Worm (Caenorhabditis elegans) whole organism, L1 larva: ENCODE results near the gene E02H9.6.
A peak's percentile ranks its signal among the peaks of the same experiment; 100 is the strongest.

ENCODE experiments used
- C04F5.9 ChIP-seq: sonication (generic microtip); optimal IDR thresholded peaks from 2 replicates; lab custom pipeline; 2016; ENCODE audit warnings: missing genetic modification characterization, missing compliant biosample characterization
- C16A3.4 ChIP-seq: fragments of 150-350 bp; optimal IDR thresholded peaks from 2 replicates; lab custom pipeline; 2014; ENCODE audit warnings: missing biosample characterization, missing genetic modification characterization
- C34B4.2 ChIP-seq: sonication (generic microtip); optimal IDR thresholded peaks from 2 replicates; lab custom pipeline; 2017; ENCODE audit warnings: mild to moderate bottlenecking, missing genetic modification characterization, missing compliant biosample characterization
- alr-1 ChIP-seq: fragments of 200-800 bp; sonication (Bioruptor generic); optimal IDR thresholded peaks from 2 replicates; lab custom pipeline; 2018; ENCODE audit warnings: borderline replicate concordance, mild to moderate bottlenecking, missing genetic modification characterization, missing compliant biosample characterization
- blmp-1 ChIP-seq: fragments of 150-350 bp; optimal IDR thresholded peaks from 2 replicates; lab custom pipeline; 2014; ENCODE audit warnings: missing biosample characterization, missing genetic modification characterization
- ceh-8 ChIP-seq: fragments of 200-800 bp; sonication (Bioruptor generic); optimal IDR thresholded peaks from 2 replicates; lab custom pipeline; 2018; ENCODE audit warnings: mild to moderate bottlenecking, missing genetic modification characterization, moderate library complexity, missing compliant biosample characterization
- ceh-88 ChIP-seq: fragments of 200-800 bp; sonication (Bioruptor generic); IDR thresholded peaks from 2 replicates; pipeline ENCODE4 v1.3.6; 2022; ENCODE audit warnings: missing genetic modification characterization, missing compliant biosample characterization
- ceh-90 ChIP-seq: sonication (generic microtip); optimal IDR thresholded peaks from 2 replicates; lab custom pipeline; 2016; ENCODE audit warnings: missing genetic modification characterization, missing compliant biosample characterization
- ces-1 ChIP-seq: fragments of 150-350 bp; optimal IDR thresholded peaks from 2 replicates; lab custom pipeline; 2014; ENCODE audit warnings: missing biosample characterization, missing genetic modification reagents, missing genetic modification characterization
- dpl-1 ChIP-seq, 3 experiments: fragments of 150-350 bp in 2 of 3; sonication (generic microtip) in 1 of 3; optimal IDR thresholded peaks; 2 replicates each; lab custom pipeline; 2014 to 2017; ENCODE audit warnings: missing biosample characterization in 3 of 3, missing genetic modification characterization in 3 of 3, missing genetic modification reagents in 3 of 3
- dsc-1 ChIP-seq: sonication (generic microtip); optimal IDR thresholded peaks from 2 replicates; lab custom pipeline; 2016; ENCODE audit warnings: mild to moderate bottlenecking, missing genetic modification characterization, missing compliant biosample characterization
- efl-1 ChIP-seq, 4 experiments: fragments of 150-350 bp; optimal IDR thresholded peaks in 3 of 4; peaks in 1 of 4; 1 replicate in 1 of 4; 2 replicates in 3 of 4; lab custom pipeline; 2014; ENCODE audit warnings: missing biosample characterization in 2 of 4, missing genetic modification characterization in 2 of 4, missing genetic modification reagents in 2 of 4
- efl-3 ChIP-seq: fragments of 200-800 bp; sonication (Bioruptor generic); optimal IDR thresholded peaks from 2 replicates; lab custom pipeline; 2018; ENCODE audit warnings: mild to moderate bottlenecking, missing genetic modification characterization, missing compliant biosample characterization
- egl-13 ChIP-seq: sonication (generic microtip); optimal IDR thresholded peaks from 2 replicates; lab custom pipeline; 2016; ENCODE audit warnings: missing genotype, missing genetic modification reagents, missing genetic modification characterization, missing compliant biosample characterization
- egl-27 ChIP-seq, 2 experiments: fragments of 150-350 bp in 1 of 2; sonication (generic microtip); optimal IDR thresholded peaks; 3 replicates each; lab custom pipeline; 2017 to 2018; ENCODE audit warnings: missing biosample characterization in 2 of 2, missing genetic modification characterization in 2 of 2, missing genetic modification reagents in 2 of 2
- elt-2 ChIP-seq: sonication (generic microtip); optimal IDR thresholded peaks from 2 replicates; lab custom pipeline; 2016; ENCODE audit warnings: missing genetic modification characterization, mild to moderate bottlenecking, inconsistent platforms, missing compliant biosample characterization, missing genetic modification reagents
- ets-5 ChIP-seq: fragments of 200-800 bp; sonication (Bioruptor generic); IDR thresholded peaks from 2 replicates; pipeline ENCODE4 v1.3.6; 2022; ENCODE audit warnings: missing genetic modification characterization, missing compliant biosample characterization
- fkh-10 ChIP-seq: sonication (generic microtip); optimal IDR thresholded peaks from 2 replicates; lab custom pipeline; 2017; ENCODE audit warnings: missing biosample characterization, missing genetic modification reagents, missing genetic modification characterization
- fkh-4 ChIP-seq: sonication (generic microtip); optimal IDR thresholded peaks from 2 replicates; lab custom pipeline; 2016; ENCODE audit warnings: missing compliant biosample characterization, missing genetic modification characterization, borderline replicate concordance
- fkh-8 ChIP-seq: sonication (generic microtip); optimal IDR thresholded peaks from 2 replicates; lab custom pipeline; 2016; ENCODE audit warnings: mild to moderate bottlenecking, missing genetic modification characterization, missing compliant biosample characterization
- fos-1 ChIP-seq: fragments of 150-350 bp; optimal IDR thresholded peaks from 2 replicates; lab custom pipeline; 2014; ENCODE audit warnings: missing biosample characterization, missing genetic modification characterization
- grh-1 ChIP-seq: fragments of 200-800 bp; sonication (Bioruptor generic); IDR thresholded peaks from 2 replicates; pipeline ENCODE4 v1.3.6; 2022; ENCODE audit warnings: missing genetic modification reagents, missing genetic modification characterization, missing compliant biosample characterization
- irx-1 ChIP-seq: sonication (generic microtip); optimal IDR thresholded peaks from 2 replicates; lab custom pipeline; 2016; ENCODE audit warnings: missing genetic modification characterization, missing compliant biosample characterization
- isw-1 ChIP-seq: fragments of 200-800 bp; sonication (Bioruptor generic); IDR thresholded peaks from 2 replicates; pipeline ENCODE4 v1.3.6; 2022; ENCODE audit warnings: missing genetic modification characterization, missing compliant biosample characterization
- lin-13 ChIP-seq: fragments of 150-350 bp; optimal IDR thresholded peaks from 2 replicates; lab custom pipeline; 2014; ENCODE audit warnings: missing biosample characterization, missing genetic modification reagents, missing genetic modification characterization
- lin-14 ChIP-seq: fragments of 200-800 bp; sonication (Bioruptor generic); optimal IDR thresholded peaks from 2 replicates; lab custom pipeline; 2018; ENCODE audit warnings: mild to moderate bottlenecking, missing genetic modification characterization, moderate library complexity, missing compliant biosample characterization
- lin-15B ChIP-seq: fragments of 150-350 bp; sonication (generic microtip); optimal IDR thresholded peaks from 3 replicates; lab custom pipeline; 2014; ENCODE audit warnings: missing biosample characterization, missing genetic modification characterization
- lin-35 ChIP-seq, 2 experiments: fragments of 150-350 bp; optimal IDR thresholded peaks; 2 replicates each; lab custom pipeline; 2014; ENCODE audit warnings: missing biosample characterization in 2 of 2, missing genetic modification characterization in 2 of 2, missing genetic modification reagents in 2 of 2
- lir-3 ChIP-seq: sonication (generic microtip); optimal IDR thresholded peaks from 2 replicates; lab custom pipeline; 2016; ENCODE audit warnings: mild to moderate bottlenecking, missing genetic modification characterization, moderate library complexity, missing compliant biosample characterization; ENCODE audit not compliant: poor library complexity
- mdl-1 ChIP-seq, 2 experiments: fragments of 150-350 bp; optimal IDR thresholded peaks; 2 replicates each; lab custom pipeline; 2014 to 2017; ENCODE audit warnings: missing biosample characterization in 2 of 2, missing genetic modification characterization in 2 of 2, inconsistent platforms in 1 of 2
- mep-1 ChIP-seq: fragments of 150-350 bp; optimal IDR thresholded peaks from 2 replicates; lab custom pipeline; 2014; ENCODE audit warnings: missing biosample characterization, missing genetic modification characterization
- nhr-11 ChIP-seq: fragments of 150-350 bp; optimal IDR thresholded peaks from 2 replicates; lab custom pipeline; 2014; ENCODE audit warnings: missing biosample characterization, missing genetic modification characterization
- nhr-19 ChIP-seq: fragments of 200-800 bp; sonication (Bioruptor generic); conservative IDR thresholded peaks from 2 replicates; pipeline ENCODE4 v1.3.6; 2022; ENCODE audit warnings: missing genetic modification characterization, missing compliant biosample characterization
- nhr-71 ChIP-seq: sonication (generic microtip); optimal IDR thresholded peaks from 2 replicates; lab custom pipeline; 2016; ENCODE audit warnings: mild to moderate bottlenecking, missing genetic modification characterization, moderate library complexity, missing compliant biosample characterization
- nhr-76 ChIP-seq: sonication (generic microtip); optimal IDR thresholded peaks from 2 replicates; lab custom pipeline; 2017; ENCODE audit warnings: missing biosample characterization, missing genetic modification characterization
- nhr-84 ChIP-seq: sonication (generic microtip); optimal IDR thresholded peaks from 2 replicates; lab custom pipeline; 2017; ENCODE audit warnings: missing biosample characterization, missing genetic modification characterization
- nhr-90 ChIP-seq: sonication (generic microtip); optimal IDR thresholded peaks from 2 replicates; lab custom pipeline; 2016; ENCODE audit warnings: mild to moderate bottlenecking, missing genetic modification characterization, missing compliant biosample characterization; ENCODE audit not compliant: poor library complexity
- pag-3 ChIP-seq: sonication (generic microtip); optimal IDR thresholded peaks from 2 replicates; lab custom pipeline; 2017; ENCODE audit warnings: missing genetic modification characterization, mild to moderate bottlenecking, missing compliant biosample characterization, antibody characterized with exemption, borderline replicate concordance; ENCODE audit not compliant: insufficient read depth
- pax-3 ChIP-seq: fragments of 200-800 bp; sonication (Bioruptor generic); optimal IDR thresholded peaks from 2 replicates; lab custom pipeline; 2018; ENCODE audit warnings: mild to moderate bottlenecking, missing genetic modification characterization, moderate library complexity, missing compliant biosample characterization
- skn-1 ChIP-seq: fragments of 150-350 bp; optimal IDR thresholded peaks from 2 replicates; lab custom pipeline; 2014; ENCODE audit warnings: missing biosample characterization, missing genetic modification characterization
- snu-23 ChIP-seq: sonication (generic microtip); optimal IDR thresholded peaks from 2 replicates; lab custom pipeline; 2016; ENCODE audit warnings: missing genetic modification characterization, missing compliant biosample characterization
- sox-4 ChIP-seq: sonication (generic microtip); optimal IDR thresholded peaks from 2 replicates; lab custom pipeline; 2016; ENCODE audit warnings: missing genetic modification characterization, missing compliant biosample characterization
- sup-37 ChIP-seq: fragments of 200-800 bp; sonication (Bioruptor generic); optimal IDR thresholded peaks from 2 replicates; lab custom pipeline; 2018; ENCODE audit warnings: mild to moderate bottlenecking, missing genetic modification characterization, missing compliant biosample characterization
- swsn-7 ChIP-seq: sonication (generic microtip); optimal IDR thresholded peaks from 2 replicates; lab custom pipeline; 2016; ENCODE audit warnings: missing genetic modification characterization, missing compliant biosample characterization
- unc-130 ChIP-seq: fragments of 150-350 bp; optimal IDR thresholded peaks from 2 replicates; lab custom pipeline; 2017; ENCODE audit warnings: missing biosample characterization, missing genetic modification characterization, inconsistent platforms
- unc-62 ChIP-seq: fragments of 150-350 bp; optimal IDR thresholded peaks from 2 replicates; lab custom pipeline; 2014; ENCODE audit warnings: missing biosample characterization, missing genetic modification reagents, missing genetic modification characterization
- unc-86 ChIP-seq: sonication (generic microtip); optimal IDR thresholded peaks from 2 replicates; lab custom pipeline; 2016; ENCODE audit warnings: missing genetic modification characterization, missing compliant biosample characterization
- unc-98 ChIP-seq: fragments of 200-800 bp; sonication (Bioruptor generic); IDR thresholded peaks from 2 replicates; pipeline ENCODE4 v1.3.6; 2022; ENCODE audit warnings: missing genetic modification characterization, missing compliant biosample characterization
- vab-15 ChIP-seq: sonication (generic microtip); optimal IDR thresholded peaks from 2 replicates; lab custom pipeline; 2017; ENCODE audit warnings: missing genotype, mild to moderate bottlenecking, missing genetic modification characterization, missing compliant biosample characterization
- zip-4 ChIP-seq: fragments of 200-800 bp; sonication (Bioruptor generic); optimal IDR thresholded peaks from 2 replicates; lab custom pipeline; 2018; ENCODE audit warnings: mild to moderate bottlenecking, missing genetic modification characterization, moderate library complexity, missing compliant biosample characterization
- ztf-11 ChIP-seq, 2 experiments: sonication (generic microtip); optimal IDR thresholded peaks; 2 replicates each; lab custom pipeline; 2016 to 2017; ENCODE audit warnings: missing genetic modification characterization in 2 of 2, missing biosample characterization in 1 of 2, missing compliant biosample characterization in 1 of 2
- ztf-4 ChIP-seq: fragments of 150-350 bp; optimal IDR thresholded peaks from 2 replicates; lab custom pipeline; 2014; ENCODE audit warnings: missing biosample characterization, missing genetic modification characterization

Gene E02H9.6

DNA sequence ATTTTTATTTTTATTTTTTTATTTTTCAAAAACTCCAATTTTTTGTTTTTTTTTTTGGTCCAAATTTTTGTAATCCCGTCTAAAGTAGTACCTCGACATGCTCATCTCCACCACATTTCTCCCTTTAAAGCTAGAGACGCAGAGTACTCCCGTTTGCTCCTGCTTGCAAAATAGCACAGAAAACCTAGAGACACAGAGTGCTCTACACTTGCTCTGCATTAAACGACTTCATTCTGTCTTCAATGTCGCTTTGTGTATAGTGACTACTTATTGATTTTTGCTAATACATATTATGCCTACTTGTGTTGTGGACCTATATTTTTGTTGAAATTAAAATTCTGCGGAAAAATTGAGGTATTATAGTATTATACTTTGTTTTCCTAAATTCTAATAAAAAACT lies 9.8 kb upstream of the E02H9.6 start, which contains the start of gene W04B5.8 (continued):
- TF ChIP-seq nhr-71 (tag; lab: Kevin White, UChicago) (peak; percentile 12), vab-15 (tag; lab: Kevin White, UChicago) (no peak), efl-3 (GFP tag; lab: Kevin White, UChicago) (no peak), fkh-4 (tag; lab: Kevin White, UChicago) (no peak), ceh-90 (tag; lab: Kevin White, UChicago) (no peak), nhr-84 (tag; lab: Kevin White, UChicago) (no peak), elt-2 (tag; lab: Kevin White, UChicago) (no peak), pag-3 (no peak), swsn-7 (tag; lab: Kevin White, UChicago) (peak; percentile 5), unc-86 (tag; lab: Kevin White, UChicago) (no peak), nhr-90 (tag; lab: Kevin White, UChicago) (no peak), C04F5.9 (no peak), alr-1 (no peak), lin-35 (GFP tag; optimal IDR thresholded peaks at IDR 0.05; lab: Kevin White, UChicago) (peak in 1 of 2 experiments; percentile 16), lin-14 (GFP tag; lab: Kevin White, UChicago) (no peak), ztf-4 (no peak), unc-130 (tag; lab: Kevin White, UChicago) (no peak), isw-1 (GFP tag; lab: Robert Waterston, UW) (no peak), lin-13 (GFP tag; lab: Kevin White, UChicago) (no peak), fos-1 (tag; lab: Kevin White, UChicago) (no peak), pax-3 (no peak), ztf-11 (tag; optimal IDR thresholded peaks at IDR 0.05; lab: Kevin White, UChicago) (no peak), C16A3.4 (no peak), C34B4.2 (tag; lab: Kevin White, UChicago) (no peak), zip-4 (no peak), ceh-8 (no peak), blmp-1 (tag; lab: Kevin White, UChicago) (no peak), ceh-88 (no peak), sox-4 (tag; lab: Kevin White, UChicago) (no peak), snu-23 (no peak), grh-1 (no peak), unc-98 (no peak), egl-13 (tag; lab: Kevin White, UChicago) (no peak), fkh-10 (GFP tag; lab: Kevin White, UChicago) (no peak), irx-1 (tag; lab: Kevin White, UChicago) (no peak), efl-1 (optimal IDR thresholded peaks at IDR 0.05; lab: Kevin White, UChicago) (peak; percentile 55 to 58), efl-1 (GFP tag; optimal IDR thresholded peaks at IDR 0.05 in 1 of 2; lab: Kevin White, UChicago) (peak in 1 of 2 experiments; percentile 83), nhr-19 (no peak), lir-3 (tag; lab: Kevin White, UChicago) (no peak), fkh-8 (tag; lab: Kevin White, UChicago) (peak; percentile 5), lin-15B (tag; lab: Kevin White, UChicago) (no peak), egl-27 (tag; optimal IDR thresholded peaks at IDR 0.05; lab: Kevin White, UChicago) (no peak), sup-37 (GFP tag; lab: Kevin White, UChicago) (no peak), ets-5 (no peak), nhr-76 (no peak), dsc-1 (tag; lab: Kevin White, UChicago) (peak; percentile 20), ces-1 (GFP tag; lab: Kevin White, UChicago) (no peak), mdl-1 (tag; optimal IDR thresholded peaks at IDR 0.05; lab: Kevin White, UChicago) (no peak), mep-1 (tag; lab: Kevin White, UChicago) (no peak), skn-1 (tag; lab: Kevin White, UChicago) (no peak), unc-62 (GFP tag; lab: Kevin White, UChicago) (no peak), dpl-1 (GFP tag; optimal IDR thresholded peaks at IDR 0.05; lab: Kevin White, UChicago) (peak in 1 of 3 experiments; percentile 29), nhr-11 (tag; lab: Kevin White, UChicago) (no peak)
- TF ChIP-seq, all 84 proteins: peak for 11
